Worm (Caenorhabditis elegans) whole organism, mixed stage, embryonic: ENCODE data around the gene str-89.

Experiments
- M03D4.4 ChIP-seq: sonication (generic microtip); optimal IDR thresholded peaks from 2 replicates; lab custom pipeline; 2017; ENCODE audit warnings: mild to moderate bottlenecking, missing genetic modification characterization, missing compliant biosample characterization
- bed-3 ChIP-seq: fragments of 200-800 bp; sonication (Bioruptor generic); optimal IDR thresholded peaks from 3 replicates; lab custom pipeline; 2018; ENCODE audit warnings: mild to moderate bottlenecking, missing genetic modification characterization, moderate library complexity, missing compliant biosample characterization
- blmp-1 ChIP-seq: fragments of 150-350 bp; optimal IDR thresholded peaks from 2 replicates; lab custom pipeline; 2014; ENCODE audit warnings: missing biosample characterization, missing genetic modification characterization
- ceh-39 ChIP-seq: fragments of 150-350 bp; optimal IDR thresholded peaks from 2 replicates; lab custom pipeline; 2014; ENCODE audit warnings: missing biosample characterization, missing genetic modification characterization
- ceh-43 ChIP-seq: fragments of 200-800 bp; sonication (Bioruptor generic); optimal IDR thresholded peaks from 2 replicates; lab custom pipeline; 2018; ENCODE audit warnings: mild to moderate bottlenecking, missing genetic modification characterization, moderate library complexity, missing compliant biosample characterization
- ceh-83 ChIP-seq: fragments of 200-800 bp; sonication (Bioruptor generic); optimal IDR thresholded peaks from 2 replicates; lab custom pipeline; 2018; ENCODE audit warnings: mild to moderate bottlenecking, missing genetic modification characterization, missing compliant biosample characterization
- ces-1 ChIP-seq: fragments of 150-350 bp; optimal IDR thresholded peaks from 2 replicates; lab custom pipeline; 2014; ENCODE audit warnings: missing biosample characterization, missing genetic modification reagents, missing genetic modification characterization
- drap-1 ChIP-seq: fragments of 200-800 bp; sonication (Bioruptor generic); optimal IDR thresholded peaks from 3 replicates; lab custom pipeline; 2018; ENCODE audit warnings: mild to moderate bottlenecking, missing genetic modification characterization, missing compliant biosample characterization
- elt-1 ChIP-seq: sonication (generic microtip); optimal IDR thresholded peaks from 2 replicates; lab custom pipeline; 2017; ENCODE audit warnings: missing genetic modification characterization, mild to moderate bottlenecking, missing compliant biosample characterization, antibody characterized with exemption, moderate library complexity, borderline replicate concordance; ENCODE audit not compliant: insufficient read depth
- ham-2 ChIP-seq: fragments of 200-800 bp; sonication (Bioruptor generic); optimal IDR thresholded peaks from 2 replicates; lab custom pipeline; 2018; ENCODE audit warnings: mild to moderate bottlenecking, missing genetic modification characterization, missing compliant biosample characterization
- lin-13 ChIP-seq: fragments of 150-350 bp; optimal IDR thresholded peaks from 2 replicates; lab custom pipeline; 2014; ENCODE audit warnings: missing biosample characterization, missing genetic modification characterization
- lsy-2 ChIP-seq: fragments of 150-350 bp; optimal IDR thresholded peaks from 2 replicates; lab custom pipeline; 2014; ENCODE audit warnings: missing biosample characterization, missing genetic modification characterization
- mab-5 ChIP-seq: fragments of 150-350 bp; optimal IDR thresholded peaks from 2 replicates; lab custom pipeline; 2014; ENCODE audit warnings: missing biosample characterization, missing genetic modification characterization
- mep-1 ChIP-seq: fragments of 150-350 bp; optimal IDR thresholded peaks from 2 replicates; lab custom pipeline; 2017; ENCODE audit warnings: missing biosample characterization, missing genetic modification reagents, missing genetic modification characterization, inconsistent platforms
- mls-2 ChIP-seq: sonication (generic microtip); optimal IDR thresholded peaks from 2 replicates; lab custom pipeline; 2016; ENCODE audit warnings: mild to moderate bottlenecking, missing genetic modification characterization, moderate library complexity, missing compliant biosample characterization
- nhr-12 ChIP-seq: fragments of 150-350 bp; optimal IDR thresholded peaks from 2 replicates; lab custom pipeline; 2014; ENCODE audit warnings: missing biosample characterization, missing genetic modification characterization
- nhr-2 ChIP-seq: fragments of 150-350 bp; optimal IDR thresholded peaks from 2 replicates; lab custom pipeline; 2014; ENCODE audit warnings: missing biosample characterization, missing genetic modification characterization
- nhr-28 ChIP-seq: fragments of 150-350 bp; optimal IDR thresholded peaks from 2 replicates; lab custom pipeline; 2014; ENCODE audit warnings: missing biosample characterization, missing genetic modification characterization
- nhr-76 ChIP-seq: sonication (generic microtip); optimal IDR thresholded peaks from 2 replicates; lab custom pipeline; 2017; ENCODE audit warnings: missing biosample characterization, missing genetic modification characterization
- pha-4 ChIP-seq: fragments of 150-350 bp; optimal IDR thresholded peaks from 2 replicates; lab custom pipeline; 2018; ENCODE audit warnings: missing biosample characterization, missing genetic modification reagents, missing genetic modification characterization
- sem-2 ChIP-seq: fragments of 200-800 bp; sonication (Bioruptor generic); optimal IDR thresholded peaks from 2 replicates; lab custom pipeline; 2018; ENCODE audit warnings: mild to moderate bottlenecking, missing genetic modification characterization, missing compliant biosample characterization
- snpc-4 ChIP-seq: fragments of 150-350 bp; optimal IDR thresholded peaks from 2 replicates; lab custom pipeline; 2014; ENCODE audit warnings: missing biosample characterization, missing genetic modification characterization
- sptf-1 ChIP-seq: sonication (generic microtip); optimal IDR thresholded peaks from 2 replicates; lab custom pipeline; 2017; ENCODE audit warnings: mild to moderate bottlenecking, missing genetic modification characterization, moderate library complexity, missing compliant biosample characterization
- tbx-8 ChIP-seq: fragments of 200-800 bp; sonication (Bioruptor generic); optimal IDR thresholded peaks from 2 replicates; lab custom pipeline; 2018; ENCODE audit warnings: mild to moderate bottlenecking, missing genetic modification characterization, moderate library complexity, missing compliant biosample characterization
- unc-120 ChIP-seq: sonication (generic microtip); optimal IDR thresholded peaks from 2 replicates; lab custom pipeline; 2017; ENCODE audit warnings: missing genetic modification characterization, missing compliant biosample characterization; ENCODE audit not compliant: poor library complexity, severe bottlenecking
- unc-62 ChIP-seq: fragments of 150-350 bp; optimal IDR thresholded peaks from 2 replicates; lab custom pipeline; 2014; ENCODE audit warnings: missing biosample characterization, missing genetic modification reagents, missing genetic modification characterization
- zip-8 ChIP-seq: fragments of 150-350 bp; optimal IDR thresholded peaks from 2 replicates; lab custom pipeline; 2014; ENCODE audit warnings: missing biosample characterization, missing genetic modification characterization

Gene str-89

DNA sequence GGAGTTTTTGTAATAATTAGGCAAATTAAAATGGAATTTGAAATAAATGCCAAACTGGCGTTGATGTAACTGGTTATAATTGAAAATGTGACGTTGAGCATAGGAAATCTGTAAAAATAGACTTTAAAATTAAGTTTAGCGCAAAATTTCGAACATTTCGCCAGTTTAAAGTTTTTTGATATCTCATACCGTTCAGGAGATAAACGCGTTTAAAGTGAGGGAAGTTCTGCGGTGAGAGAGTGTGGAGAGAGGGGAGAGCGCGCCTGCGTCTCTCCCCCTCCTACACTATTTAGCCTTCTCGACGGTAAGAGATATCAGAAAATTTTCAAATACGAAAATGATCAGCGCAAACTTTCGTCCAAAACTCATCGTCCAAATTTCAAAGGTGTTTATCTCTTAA lies 7.9 kb downstream of the str-89 start, which contains the start of gene str-92:
Gene str-92 (minus strand): TSS at position 101 of the 400 bp plus-strand sequence.
- no peak for TF ChIP-seq pha-4 (tag; lab: Kevin White, UChicago)
- no peak for TF ChIP-seq sptf-1 (tag; lab: Kevin White, UChicago)
- TF ChIP-seq ceh-39 (tag; lab: Kevin White, UChicago) = no peak
- no peak for TF ChIP-seq blmp-1
- TF ChIP-seq bed-3 (GFP tag; lab: Kevin White, UChicago) = no peak
- TF ChIP-seq ham-2 (GFP tag; lab: Kevin White, UChicago) = no peak
- no peak for TF ChIP-seq ces-1 (GFP tag; lab: Kevin White, UChicago)

ce11 chrV:17683290-17683689 lies 14.7 kb downstream of the str-89 start:
- TF ChIP-seq pha-4 (tag; lab: Kevin White, UChicago) (no peak), elt-1 (tag; lab: Kevin White, UChicago) (no peak), sem-2 (GFP tag; lab: Kevin White, UChicago) (no peak), blmp-1 (no peak), ceh-43 (GFP tag; lab: Kevin White, UChicago) (no peak), nhr-28 (tag; lab: Kevin White, UChicago) (no peak), ceh-83 (GFP tag; lab: Kevin White, UChicago) (no peak), ces-1 (GFP tag; lab: Kevin White, UChicago) (no peak), unc-62 (GFP tag; lab: Kevin White, UChicago) (no peak), zip-8 (tag; lab: Kevin White, UChicago) (no peak), M03D4.4 (tag; lab: Kevin White, UChicago) (no peak), tbx-8 (GFP tag; lab: Kevin White, UChicago) (no peak), unc-120 (tag; lab: Kevin White, UChicago) (no peak), ceh-39 (tag; lab: Kevin White, UChicago) (no peak)
- TF ChIP-seq, all 35 proteins: peak for 0

ce11 chrV:17683763-17684162 lies 15.1 kb downstream of the str-89 start, which contains the start of gene F59A1.15:
TSS of gene F59A1.15 (minus strand) at chrV:17683863.
- TF ChIP-seq lin-13 (tag; lab: Kevin White, UChicago) (no peak), tbx-8 (GFP tag; lab: Kevin White, UChicago) (no peak), sptf-1 (tag; lab: Kevin White, UChicago) (no peak), unc-62 (GFP tag; lab: Kevin White, UChicago) (no peak), ceh-43 (GFP tag; lab: Kevin White, UChicago) (no peak), nhr-2 (no peak)
- TF ChIP-seq, all 35 proteins: peak for 0

- no peak for TF ChIP-seq nhr-76
Observed at ce11 chrV:17684857-17685256, 16.2 kb downstream of the str-89 start, which contains the start of the genes F59A1.16 and F59A1.6. TSS of gene F59A1.16 (minus strand) at chrV:17684957. TSS of gene F59A1.6 (plus strand) at chrV:17685141.

DNA sequence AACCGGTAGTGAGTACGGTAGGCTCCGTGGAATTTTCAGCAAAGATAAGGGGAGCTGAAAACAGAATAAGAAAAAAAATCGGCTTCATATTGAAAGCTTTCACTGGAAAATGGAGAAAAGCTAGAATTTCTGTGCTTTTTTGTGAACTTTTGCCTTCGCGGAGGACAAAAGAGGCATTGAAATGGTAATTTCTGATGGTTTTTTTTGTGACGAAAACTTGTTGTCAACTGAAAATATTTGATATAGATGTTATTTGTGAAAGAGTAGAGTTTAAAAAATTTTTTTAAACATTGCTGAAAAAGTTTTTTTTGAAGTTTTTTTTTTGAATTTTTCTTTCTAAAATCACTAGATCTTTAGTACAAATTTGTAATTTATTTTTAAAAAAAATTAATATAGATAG lies 18.2 kb downstream of the str-89 start, which contains the start of gene F59A1.18:
Gene F59A1.18 (minus strand): TSS at position 101 of the 400 bp plus-strand sequence.
- no peak for TF ChIP-seq lsy-2 (tag; lab: Kevin White, UChicago)
- TF ChIP-seq tbx-8 (GFP tag; lab: Kevin White, UChicago) = no peak
- TF ChIP-seq elt-1 (tag; lab: Kevin White, UChicago) = no peak
- TF ChIP-seq mab-5 (tag; lab: Kevin White, UChicago) = no peak
- no peak for TF ChIP-seq ham-2 (GFP tag; lab: Kevin White, UChicago)
- TF ChIP-seq nhr-76 = no peak
- no peak for TF ChIP-seq ces-1 (GFP tag; lab: Kevin White, UChicago)
- TF ChIP-seq mls-2 (tag; lab: Kevin White, UChicago) = no peak
- no peak for TF ChIP-seq nhr-12
- no peak for TF ChIP-seq mep-1 (tag; lab: Kevin White, UChicago)
- no peak for TF ChIP-seq unc-62 (GFP tag; lab: Kevin White, UChicago)
- TF ChIP-seq drap-1 (GFP tag; lab: Kevin White, UChicago) = no peak
- no peak for TF ChIP-seq snpc-4 (tag; lab: Kevin White, UChicago)
- no peak for TF ChIP-seq sem-2 (GFP tag; lab: Kevin White, UChicago)
- TF ChIP-seq nhr-28 (tag; lab: Kevin White, UChicago) = no peak
- no peak for TF ChIP-seq nhr-2
- TF ChIP-seq, all 35 proteins: peak for 0

DNA sequence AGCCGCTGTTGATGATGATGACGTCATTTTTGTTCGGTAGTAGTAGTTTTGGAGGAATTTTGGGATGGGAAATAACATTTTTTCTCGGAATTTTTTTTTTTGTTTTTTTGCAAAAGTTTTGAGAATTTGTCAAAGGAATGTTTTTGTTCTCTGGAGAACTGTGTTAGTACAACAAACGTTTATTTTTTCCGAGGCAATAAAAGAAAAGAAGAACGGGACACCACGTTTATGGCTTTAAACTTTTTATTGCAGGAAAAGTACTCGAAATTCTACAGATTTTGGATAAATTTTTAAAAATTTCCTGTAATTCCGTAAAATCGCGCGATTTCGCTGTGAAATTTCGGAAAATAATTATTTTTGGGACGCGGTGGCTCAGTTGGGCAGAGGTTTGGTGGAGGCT lies 22.3 kb downstream of the str-89 start, which contains the start of gene F59A1.13:
Gene F59A1.13 (minus strand): TSS at position 101 of the 400 bp plus-strand sequence.
- peak; percentile 24 for TF ChIP-seq zip-8 (tag; lab: Kevin White, UChicago)
- no peak for TF ChIP-seq mls-2 (tag; lab: Kevin White, UChicago)
